Worm (Caenorhabditis elegans) whole organism, L4/young adult: Measurements from ENCODE around the gene ZK792.7.

Experiments used
- dao-5 ChIP-seq: sonication (generic microtip); optimal IDR thresholded peaks from 2 replicates; lab custom pipeline; 2016; ENCODE audit warnings: missing genotype, missing genetic modification characterization, moderate library complexity, missing compliant biosample characterization
- him-1 ChIP-seq: sonication (generic microtip); optimal IDR thresholded peaks from 2 replicates; lab custom pipeline; 2016; ENCODE audit warnings: missing genotype, missing genetic modification reagents, missing genetic modification characterization, missing compliant biosample characterization

DNA sequence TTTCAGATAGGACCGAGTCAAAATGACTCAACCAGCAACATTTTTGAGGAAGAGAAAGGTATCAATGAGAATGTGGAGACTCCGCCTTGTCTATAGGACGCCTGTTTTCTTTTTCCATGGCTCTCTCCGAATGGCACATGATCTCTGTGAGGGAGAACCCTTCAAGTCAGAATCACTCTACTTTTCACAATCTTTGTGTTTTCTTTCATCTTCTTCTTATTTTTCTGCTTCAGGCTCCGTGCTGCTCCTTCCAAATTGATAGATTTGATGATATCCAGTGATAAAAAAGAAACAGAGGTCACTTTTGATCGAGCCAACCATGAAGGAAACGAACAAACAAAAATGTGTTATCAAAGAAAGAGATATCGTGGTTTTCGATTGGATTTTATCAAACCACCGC, 45.2 kb upstream of the ZK792.7 start, which contains the start of gene ZK809.8:
- no peak for TF ChIP-seq dao-5
- TF ChIP-seq him-1 (tag; lab: Kevin White, UChicago), result no peak
